Worm (Caenorhabditis elegans) whole organism, young adult: Measurements from ENCODE around the gene C39B5.5.

Experiments used
- F10E7.11 ChIP-seq: sonication (generic microtip); optimal IDR thresholded peaks from 2 replicates; lab custom pipeline; 2017; ENCODE audit warnings: mild to moderate bottlenecking, missing genetic modification characterization, moderate library complexity, missing compliant biosample characterization
- F37B4.10 ChIP-seq: fragments of 200-800 bp; sonication (Bioruptor generic); IDR thresholded peaks from 2 replicates; pipeline ENCODE4 v1.3.6; 2022; ENCODE audit warnings: missing genetic modification characterization, missing compliant biosample characterization
- F57A8.1 ChIP-seq: fragments of 200-800 bp; sonication (Bioruptor generic); optimal IDR thresholded peaks from 2 replicates; lab custom pipeline; 2018; ENCODE audit warnings: mild to moderate bottlenecking, missing genetic modification characterization, moderate library complexity, missing compliant biosample characterization
- K12H6.12 ChIP-seq: fragments of 200-800 bp; sonication (Bioruptor generic); optimal IDR thresholded peaks from 2 replicates; lab custom pipeline; 2018; ENCODE audit warnings: mild to moderate bottlenecking, missing genetic modification characterization, missing compliant biosample characterization
- Y53F4B.3 ChIP-seq: fragments of 200-800 bp; sonication (Bioruptor generic); IDR thresholded peaks from 2 replicates; pipeline ENCODE4 v1.3.6; 2022; ENCODE audit warnings: missing genetic modification reagents, missing genetic modification characterization, missing compliant biosample characterization
- Y56A3A.18 ChIP-seq: fragments of 200-800 bp; sonication (Bioruptor generic); IDR thresholded peaks from 2 replicates; pipeline ENCODE4 v1.3.6; 2022; ENCODE audit warnings: missing genetic modification reagents, missing genetic modification characterization, missing compliant biosample characterization
- Y95B8A.8 ChIP-seq: fragments of 200-800 bp; sonication (Bioruptor generic); IDR thresholded peaks from 2 replicates; pipeline ENCODE4 v1.3.6; 2022; ENCODE audit warnings: missing genetic modification reagents, missing genetic modification characterization, missing compliant biosample characterization
- aptf-2 ChIP-seq: fragments of 200-800 bp; sonication (Bioruptor generic); conservative IDR thresholded peaks from 2 replicates; pipeline ENCODE4 v1.3.6; 2022; ENCODE audit warnings: missing genetic modification reagents, missing genetic modification characterization, missing compliant biosample characterization
- atf-7 ChIP-seq: sonication (generic microtip); optimal IDR thresholded peaks from 2 replicates; lab custom pipeline; 2017; ENCODE audit warnings: mild to moderate bottlenecking, missing genetic modification characterization, missing compliant biosample characterization
- attf-3 ChIP-seq: fragments of 200-800 bp; sonication (Bioruptor generic); conservative IDR thresholded peaks from 2 replicates; pipeline ENCODE4 v1.3.6; 2022; ENCODE audit warnings: missing genetic modification reagents, missing genetic modification characterization, missing compliant biosample characterization
- bed-2 ChIP-seq: fragments of 200-800 bp; sonication (Bioruptor generic); IDR thresholded peaks from 2 replicates; pipeline ENCODE4 v1.3.6; 2022; ENCODE audit warnings: missing genetic modification reagents, missing genetic modification characterization, missing compliant biosample characterization
- ceh-58 ChIP-seq: fragments of 200-800 bp; sonication (Bioruptor generic); IDR thresholded peaks from 2 replicates; pipeline ENCODE4 v1.3.6; 2022; ENCODE audit warnings: missing genetic modification characterization, missing compliant biosample characterization
- egl-18 ChIP-seq: fragments of 200-800 bp; sonication (Bioruptor generic); IDR thresholded peaks from 2 replicates; pipeline ENCODE4 v1.3.6; 2022; ENCODE audit warnings: missing genetic modification reagents, missing genetic modification characterization, missing compliant biosample characterization
- egl-44 ChIP-seq: fragments of 200-800 bp; sonication (Bioruptor generic); IDR thresholded peaks from 2 replicates; pipeline ENCODE4 v1.3.6; 2022; ENCODE audit warnings: missing genetic modification reagents, missing genetic modification characterization, missing compliant biosample characterization
- ets-4 ChIP-seq: fragments of 200-800 bp; sonication (Bioruptor generic); optimal IDR thresholded peaks from 2 replicates; lab custom pipeline; 2018; ENCODE audit warnings: mild to moderate bottlenecking, missing genetic modification characterization, missing compliant biosample characterization
- fkh-3 ChIP-seq: sonication (generic microtip); optimal IDR thresholded peaks from 2 replicates; lab custom pipeline; 2016; ENCODE audit warnings: mild to moderate bottlenecking, missing genetic modification characterization, missing compliant biosample characterization
- him-1 ChIP-seq: sonication (generic microtip); optimal IDR thresholded peaks from 2 replicates; lab custom pipeline; 2016; ENCODE audit warnings: missing genotype, missing genetic modification reagents, missing genetic modification characterization, missing compliant biosample characterization
- hsf-1 ChIP-seq: fragments of 200-800 bp; sonication (Bioruptor generic); IDR thresholded peaks from 2 replicates; pipeline ENCODE4 v1.3.6; 2022; ENCODE audit warnings: missing genetic modification reagents, missing genetic modification characterization, missing compliant biosample characterization
- let-607 ChIP-seq, 2 experiments: fragments of 200-800 bp in 1 of 2; sonication (Bioruptor generic) in 1 of 2; sonication (generic microtip) in 1 of 2; optimal IDR thresholded peaks; 2 replicates each; lab custom pipeline; 2016 to 2018; ENCODE audit warnings: mild to moderate bottlenecking in 2 of 2, missing compliant biosample characterization in 2 of 2, missing genetic modification characterization in 2 of 2, moderate library complexity in 2 of 2, missing genotype in 1 of 2
- lin-26 ChIP-seq: fragments of 200-800 bp; sonication (Bioruptor generic); IDR thresholded peaks from 2 replicates; pipeline ENCODE4 v1.3.6; 2022; ENCODE audit warnings: missing genetic modification reagents, missing genetic modification characterization, missing compliant biosample characterization
- madf-3 ChIP-seq: fragments of 200-800 bp; sonication (Bioruptor generic); IDR thresholded peaks from 2 replicates; pipeline ENCODE4 v1.3.6; 2022; ENCODE audit warnings: missing genetic modification reagents, missing genetic modification characterization, missing compliant biosample characterization
- madf-8 ChIP-seq: fragments of 200-800 bp; sonication (Bioruptor generic); conservative IDR thresholded peaks from 2 replicates; pipeline ENCODE4 v1.3.6; 2022; ENCODE audit warnings: missing genetic modification reagents, missing genetic modification characterization, missing compliant biosample characterization
- nfyb-1 ChIP-seq: fragments of 200-800 bp; sonication (Bioruptor generic); IDR thresholded peaks from 2 replicates; pipeline ENCODE4 v1.3.6; 2022; ENCODE audit warnings: missing genetic modification reagents, missing genetic modification characterization, missing compliant biosample characterization
- nhr-120 ChIP-seq: fragments of 200-800 bp; sonication (Bioruptor generic); IDR thresholded peaks from 2 replicates; pipeline ENCODE4 v1.3.6; 2022; ENCODE audit warnings: missing genetic modification characterization, missing compliant biosample characterization
- rcor-1 ChIP-seq: fragments of 200-800 bp; sonication (Bioruptor generic); IDR thresholded peaks from 2 replicates; pipeline ENCODE4 v1.3.6; 2022; ENCODE audit warnings: missing genetic modification reagents, missing genetic modification characterization, missing compliant biosample characterization
- rpc-1 ChIP-seq, 2 experiments: fragments of 150-350 bp in 1 of 2; sonication (generic microtip) in 1 of 2; optimal IDR thresholded peaks; 2 replicates each; lab custom pipeline; 2014 to 2018; ENCODE audit warnings: missing biosample characterization in 1 of 2, missing genetic modification characterization in 1 of 2, missing genetic modification reagents in 1 of 2, missing genotype in 1 of 2
- snpc-1.1 ChIP-seq: sonication (generic microtip); optimal IDR thresholded peaks from 2 replicates; lab custom pipeline; 2017; ENCODE audit warnings: missing genetic modification characterization, mild to moderate bottlenecking, missing compliant biosample characterization, antibody characterized with exemption, moderate library complexity, missing genotype, missing genetic modification reagents; ENCODE audit not compliant: insufficient read depth
- snpc-1.3 ChIP-seq: sonication (generic microtip); optimal IDR thresholded peaks from 2 replicates; lab custom pipeline; 2017; ENCODE audit warnings: missing genetic modification characterization, mild to moderate bottlenecking, missing compliant biosample characterization, antibody characterized with exemption, moderate library complexity, missing genotype, missing genetic modification reagents; ENCODE audit not compliant: insufficient read depth
- sptf-2 ChIP-seq: fragments of 200-800 bp; sonication (Bioruptor generic); optimal IDR thresholded peaks from 2 replicates; lab custom pipeline; 2018; ENCODE audit warnings: mild to moderate bottlenecking, missing genetic modification characterization, missing compliant biosample characterization
- unc-130 ChIP-seq: sonication (generic microtip); optimal IDR thresholded peaks from 2 replicates; lab custom pipeline; 2016; ENCODE audit warnings: missing genetic modification reagents, missing genetic modification characterization, missing compliant biosample characterization
- zfh-2 ChIP-seq: fragments of 200-800 bp; sonication (Bioruptor generic); conservative IDR thresholded peaks from 2 replicates; pipeline ENCODE4 v1.3.6; 2022; ENCODE audit warnings: missing genetic modification reagents, missing genetic modification characterization, missing compliant biosample characterization

The C39B5.5 gene

DNA sequence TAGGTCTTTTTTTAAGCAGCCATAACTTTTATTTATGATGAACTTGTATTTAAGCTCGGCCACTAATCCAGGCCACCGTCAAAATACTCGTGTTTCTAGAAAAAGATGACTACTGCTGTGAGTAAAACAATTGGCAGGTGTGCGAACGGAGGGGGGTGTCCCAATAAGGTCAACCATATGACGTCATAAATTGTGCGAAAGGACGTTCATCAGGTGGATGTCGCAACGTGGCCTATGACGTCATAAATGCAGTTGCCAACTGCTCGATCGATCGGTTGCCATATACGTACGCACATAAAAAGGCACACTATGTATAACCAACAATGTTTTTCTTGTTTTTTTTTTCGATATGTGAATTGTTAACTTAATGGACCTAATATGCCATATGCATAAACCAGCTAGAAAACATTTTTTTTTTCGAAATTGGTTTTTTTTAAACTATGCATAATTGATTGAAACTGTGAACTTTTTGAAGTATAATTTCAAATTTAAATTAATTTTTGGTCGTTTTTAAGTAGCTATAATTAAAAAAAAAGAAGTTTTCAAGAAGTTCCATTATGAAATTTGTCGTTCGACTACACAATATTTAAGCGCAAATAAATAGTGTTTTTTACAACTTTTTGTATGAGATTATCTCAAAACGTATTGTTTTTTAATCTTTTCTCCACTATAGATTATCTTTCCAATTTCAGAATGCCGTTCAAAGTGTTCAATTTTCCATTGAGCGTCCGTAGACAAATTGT, 26.4 kb downstream of the C39B5.5 start, which contains the start of gene C39B5.2:
Gene C39B5.2, plus strand, starts transcription at position 693 of the 743 bp plus-strand sequence.
- TF ChIP-seq atf-7 (tag; lab: Kevin White, UChicago) (peak; percentile 28), rcor-1 (GFP tag; lab: Robert Waterston, UW) (no peak)

DNA sequence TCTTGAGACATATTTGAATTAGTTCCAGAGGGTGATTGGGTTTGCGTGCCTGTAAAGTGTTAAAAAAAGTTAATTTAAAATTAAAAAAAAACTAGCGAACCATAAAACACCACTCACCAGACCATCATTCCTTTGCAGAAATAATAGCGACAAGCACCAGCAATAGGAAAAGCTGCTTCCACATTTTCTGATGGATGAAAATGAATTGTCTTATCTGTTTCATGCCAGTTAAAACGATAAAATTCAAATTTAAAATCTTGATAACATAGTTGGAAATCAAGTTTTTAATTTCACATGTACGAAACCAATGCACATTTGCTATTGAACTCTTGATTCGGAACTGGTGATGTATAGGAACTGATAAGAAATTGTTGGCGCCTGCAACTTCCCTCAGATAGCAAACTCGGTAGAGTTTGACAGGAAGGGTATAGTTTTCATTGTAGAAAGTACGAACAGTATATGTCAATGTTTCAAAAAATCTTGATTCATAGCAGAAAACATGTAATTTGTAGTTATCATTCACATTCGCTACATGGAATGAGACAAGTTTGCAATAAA, 31.7 kb downstream of the C39B5.5 start, which contains the start of gene C39B5.10:
Gene C39B5.10, minus strand, starts transcription at position 51 of the 558 bp plus-strand sequence.
- TF ChIP-seq snpc-1.3 (no peak), F10E7.11 (tag; lab: Kevin White, UChicago) (no peak), ets-4 (no peak), egl-44 (GFP tag; lab: Robert Waterston, UW) (no peak), sptf-2 (GFP tag; lab: Kevin White, UChicago) (no peak), Y56A3A.18 (GFP tag; lab: Robert Waterston, UW) (no peak), let-607 (tag; optimal IDR thresholded peaks at IDR 0.05; lab: Kevin White, UChicago) (no peak), madf-3 (GFP tag; lab: Robert Waterston, UW) (no peak)

DNA sequence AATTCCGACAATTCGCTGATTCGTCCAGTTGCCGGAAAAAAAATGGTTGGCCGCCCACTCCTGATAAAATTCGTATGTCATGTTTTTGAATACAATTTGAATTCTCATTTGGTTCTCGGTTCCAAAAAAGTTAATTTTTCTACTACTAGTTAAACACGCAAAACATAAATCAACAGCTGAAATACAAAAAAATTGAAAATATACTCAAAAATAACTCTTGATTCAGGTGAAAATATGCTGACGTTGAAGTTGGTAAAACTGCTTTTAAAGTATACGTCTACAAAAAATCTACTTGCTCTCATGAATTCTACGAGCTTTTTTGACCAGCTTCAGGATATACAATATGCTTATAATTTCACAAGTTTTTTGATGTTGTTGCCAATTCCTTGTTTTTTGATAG, 32.5 kb downstream of the C39B5.5 start, which contains the start of gene srz-56:
Gene srz-56, plus strand, starts transcription at position 301 of the 400 bp plus-strand sequence.
- no peak for TF ChIP-seq zfh-2 (GFP tag; lab: Robert Waterston, UW)
- TF ChIP-seq ceh-58 (GFP tag; lab: Robert Waterston, UW): no peak
- TF ChIP-seq lin-26: no peak
- no peak for TF ChIP-seq Y95B8A.8
- TF ChIP-seq snpc-1.1 (tag; lab: Kevin White, UChicago): no peak
- TF ChIP-seq egl-18 (GFP tag; lab: Robert Waterston, UW): no peak
- TF ChIP-seq madf-8 (GFP tag; lab: Robert Waterston, UW): no peak
- no peak for TF ChIP-seq him-1 (tag; lab: Kevin White, UChicago)
- TF ChIP-seq nfyb-1 (GFP tag; lab: Robert Waterston, UW): no peak
- no peak for TF ChIP-seq attf-3 (GFP tag; lab: Robert Waterston, UW)
- TF ChIP-seq aptf-2 (GFP tag; lab: Robert Waterston, UW): no peak
- TF ChIP-seq K12H6.12 (tag; lab: Kevin White, UChicago): no peak
- no peak for TF ChIP-seq ets-4
- TF ChIP-seq Y53F4B.3 (GFP tag; lab: Robert Waterston, UW): no peak
- no peak for TF ChIP-seq F37B4.10
- no peak for TF ChIP-seq rpc-1 (optimal IDR thresholded peaks at IDR 0.05; lab: Kevin White, UChicago)
- TF ChIP-seq rpc-1 (tag; optimal IDR thresholded peaks at IDR 0.05; lab: Kevin White, UChicago): no peak
- TF ChIP-seq bed-2: no peak

DNA sequence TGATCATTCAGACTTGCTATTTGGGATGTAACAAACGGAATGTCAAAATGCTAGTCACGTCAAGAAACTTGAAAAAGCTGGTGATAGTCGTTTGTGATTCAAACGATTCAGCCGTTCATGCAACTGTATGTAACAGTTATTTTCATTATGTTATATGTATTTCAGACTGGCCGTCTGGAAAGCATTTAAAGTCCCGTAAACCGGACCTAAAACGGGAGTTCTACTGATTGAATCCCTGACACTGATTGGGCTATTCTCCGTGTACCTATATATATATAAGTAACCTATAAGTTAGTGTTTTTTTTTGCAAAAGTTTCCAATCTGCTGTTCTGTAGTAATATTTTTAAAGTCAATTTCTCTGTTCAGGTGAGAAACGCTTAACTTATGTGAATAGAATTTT, 35.7 kb downstream of the C39B5.5 start:
- no peak for TF ChIP-seq unc-130 (GFP tag; lab: Kevin White, UChicago)
- TF ChIP-seq hsf-1: no peak
- no peak for TF ChIP-seq F57A8.1 (GFP tag; lab: Kevin White, UChicago)
- no peak for TF ChIP-seq madf-3 (GFP tag; lab: Robert Waterston, UW)
- TF ChIP-seq fkh-3 (tag; lab: Kevin White, UChicago): no peak
- TF ChIP-seq rcor-1 (GFP tag; lab: Robert Waterston, UW): no peak
- no peak for TF ChIP-seq nhr-120 (GFP tag; lab: Robert Waterston, UW)
- TF ChIP-seq, all 124 proteins: peak for 0
